Worm (Caenorhabditis elegans) whole organism, L4/young adult: Measurements from ENCODE around the gene abhd-5.1.

Experiments
- W03F9.2 ChIP-seq: fragments of 150-350 bp; optimal IDR thresholded peaks from 2 replicates; lab custom pipeline; 2014; ENCODE audit warnings: missing biosample characterization, missing genetic modification characterization
- him-1 ChIP-seq: sonication (generic microtip); optimal IDR thresholded peaks from 2 replicates; lab custom pipeline; 2016; ENCODE audit warnings: missing genotype, missing genetic modification reagents, missing genetic modification characterization, missing compliant biosample characterization

DNA sequence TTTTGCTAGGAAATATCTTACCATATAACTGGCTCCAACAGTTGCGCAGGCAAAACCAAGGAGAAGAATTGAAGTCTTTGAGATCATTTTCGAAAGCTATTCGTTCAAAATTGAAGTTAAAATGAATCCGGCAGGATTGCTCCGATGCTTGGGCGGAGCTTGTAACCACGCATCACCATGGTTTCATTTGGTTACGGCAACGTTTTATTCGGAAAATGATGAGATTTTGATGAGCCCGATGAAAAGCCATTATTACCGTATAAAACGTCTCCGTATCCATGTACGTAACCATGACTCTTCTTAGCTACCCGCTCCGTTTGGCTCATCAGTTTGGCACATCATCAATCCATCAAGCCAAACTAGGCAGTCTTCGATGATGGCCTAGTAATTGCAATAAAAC is 6.3 kb upstream of the abhd-5.1 start, which contains the start of gene cwp-1:
- TF ChIP-seq him-1 (no peak), W03F9.2 (tag; lab: Kevin White, UChicago) (no peak)
